Fruit fly (Drosophila melanogaster) Kc167 (cell line): ENCODE measurements around the gene SrpRbeta.

Source experiments
- Myc ChIP-seq: fragments of >200 bp; optimal IDR thresholded peaks from 2 replicates; lab custom pipeline; 2017; ENCODE audit warnings: missing external identifiers
- Sin3A ChIP-seq: fragments of >200 bp; optimal IDR thresholded peaks from 2 replicates; lab custom pipeline; 2018; ENCODE audit warnings: missing external identifiers
- h ChIP-seq: fragments of >200 bp; optimal IDR thresholded peaks from 3 replicates; lab custom pipeline; 2018; ENCODE audit warnings: missing external identifiers
- insv ChIP-seq: fragments of >200 bp; optimal IDR thresholded peaks from 3 replicates; lab custom pipeline; 2018; ENCODE audit warnings: missing external identifiers
- psq ChIP-seq: fragments of >200 bp; optimal IDR thresholded peaks from 2 replicates; lab custom pipeline; 2017; ENCODE audit warnings: missing external identifiers
- ttk ChIP-seq: sonication (Bioruptor generic); optimal IDR thresholded peaks from 2 replicates; lab custom pipeline; 2017; ENCODE audit warnings: missing external identifiers

- TF ChIP-seq h (lab: Kevin White, UChicago) (no peak), psq (lab: Kevin White, UChicago) (no peak), Sin3A (lab: Kevin White, UChicago) (no peak), Myc (lab: Kevin White, UChicago) (no peak), insv (lab: Kevin White, UChicago) (no peak), ttk (lab: Kevin White, UChicago) (no peak)
Measured at dm6 chr3L:8765969-8766538, 46.0 kb upstream of the SrpRbeta start.
